Fruit fly (Drosophila melanogaster) whole organism, embryonic: ENCODE results near the gene CG7991.

ENCODE experiments used
- ATbp ChIP-seq: fragments of 200-800 bp; sonication (Bioruptor generic); optimal IDR thresholded peaks from 2 replicates; lab custom pipeline; 2017; ENCODE audit warnings: missing biosample characterization, mild to moderate bottlenecking, missing genetic modification characterization, missing genetic modification reagents
- Antp ChIP-seq: fragments of 200-800 bp; sonication (Bioruptor generic); optimal IDR thresholded peaks from 3 replicates; lab custom pipeline; 2016; ENCODE audit warnings: missing biosample characterization, missing genetic modification characterization
- CG10654 ChIP-seq: fragments of 200-800 bp; sonication (Bioruptor generic); optimal IDR thresholded peaks from 2 replicates; lab custom pipeline; 2016; ENCODE audit warnings: missing biosample characterization, missing genetic modification characterization
- CG10979 ChIP-seq: fragments of 200-800 bp; sonication (Bioruptor generic); optimal IDR thresholded peaks from 2 replicates; lab custom pipeline; 2018; ENCODE audit warnings: missing biosample characterization, mild to moderate bottlenecking, missing genetic modification characterization, moderate library complexity
- CG11398 ChIP-seq: fragments of 200-800 bp; sonication (Bioruptor generic); optimal IDR thresholded peaks from 2 replicates; lab custom pipeline; 2016; ENCODE audit warnings: missing biosample characterization, missing genetic modification characterization
- CG11504 ChIP-seq: fragments of 200-800 bp; sonication (Bioruptor generic); optimal IDR thresholded peaks from 3 replicates; lab custom pipeline; 2019; ENCODE audit warnings: missing biosample characterization, mild to moderate bottlenecking, missing genetic modification characterization, moderate library complexity
- CG12071 ChIP-seq: fragments of 200-800 bp; sonication (Bioruptor generic); optimal IDR thresholded peaks from 3 replicates; lab custom pipeline; 2018; ENCODE audit warnings: missing biosample characterization, mild to moderate bottlenecking, missing genetic modification characterization
- CG12659 ChIP-seq: fragments of 200-800 bp; sonication (Bioruptor generic); optimal IDR thresholded peaks from 3 replicates; lab custom pipeline; 2017; ENCODE audit warnings: mild to moderate bottlenecking, missing biosample characterization, missing genetic modification reagents, missing genetic modification characterization
- CG13424 ChIP-seq: fragments of 200-800 bp; sonication (Bioruptor generic); optimal IDR thresholded peaks from 2 replicates; lab custom pipeline; 2019; ENCODE audit warnings: missing biosample characterization, mild to moderate bottlenecking, missing genetic modification characterization, moderate library complexity
- CG14860 ChIP-seq: fragments of 200-800 bp; sonication (Bioruptor generic); IDR thresholded peaks from 3 replicates; pipeline ENCODE4 v1.3.6; 2022; ENCODE audit warnings: missing biosample characterization, missing genetic modification characterization; ENCODE audit not compliant: partially characterized antibody
- CG15479 ChIP-seq: fragments of 200-800 bp; sonication (Bioruptor generic); optimal IDR thresholded peaks from 3 replicates; lab custom pipeline; 2019; ENCODE audit warnings: missing biosample characterization, mild to moderate bottlenecking, missing genetic modification characterization, moderate library complexity
- CG1602 ChIP-seq: fragments of 200-800 bp; sonication (Bioruptor generic); optimal IDR thresholded peaks from 3 replicates; lab custom pipeline; 2016; ENCODE audit warnings: missing biosample characterization, missing genetic modification characterization
- CG17385 ChIP-seq: fragments of 200-800 bp; sonication (Bioruptor generic); optimal IDR thresholded peaks from 3 replicates; lab custom pipeline; 2018; ENCODE audit warnings: missing biosample characterization, mild to moderate bottlenecking, missing genetic modification characterization
- CG17912 ChIP-seq: fragments of 200-800 bp; sonication (Bioruptor generic); optimal IDR thresholded peaks from 2 replicates; lab custom pipeline; 2018; ENCODE audit warnings: missing biosample characterization, mild to moderate bottlenecking, missing genetic modification characterization
- CG1832 ChIP-seq: fragments of 200-800 bp; sonication (Bioruptor generic); optimal IDR thresholded peaks from 2 replicates; lab custom pipeline; 2017; ENCODE audit warnings: missing biosample characterization, mild to moderate bottlenecking, missing genetic modification characterization, inconsistent platforms
- CG2129 ChIP-seq: fragments of 200-800 bp; sonication (Bioruptor generic); IDR thresholded peaks from 2 replicates; pipeline ENCODE4 v1.3.6; 2022; ENCODE audit warnings: missing biosample characterization, missing genetic modification characterization; ENCODE audit not compliant: partially characterized antibody
- CG3065 ChIP-seq: fragments of 200-800 bp; sonication (Bioruptor generic); optimal IDR thresholded peaks from 2 replicates; lab custom pipeline; 2016; ENCODE audit warnings: missing biosample characterization, missing genetic modification characterization
- CG4707 ChIP-seq: fragments of 200-800 bp; sonication (Bioruptor generic); optimal IDR thresholded peaks from 2 replicates; lab custom pipeline; 2018; ENCODE audit warnings: missing biosample characterization, mild to moderate bottlenecking, missing genetic modification characterization, moderate library complexity
- CG6654 ChIP-seq: fragments of 200-800 bp; sonication (Bioruptor generic); optimal IDR thresholded peaks from 2 replicates; lab custom pipeline; 2017; ENCODE audit warnings: missing biosample characterization, mild to moderate bottlenecking, missing genetic modification characterization
- CG7357 ChIP-seq: fragments of 200-800 bp; sonication (Bioruptor generic); IDR thresholded peaks from 3 replicates; pipeline ENCODE4 v1.3.6; 2022; ENCODE audit warnings: missing biosample characterization, missing genetic modification characterization
- CG9727 ChIP-seq: fragments of 200-800 bp; sonication (Bioruptor generic); optimal IDR thresholded peaks from 3 replicates; lab custom pipeline; 2017; ENCODE audit warnings: missing biosample characterization, mild to moderate bottlenecking, missing genetic modification characterization
- CkIIα-i1 ChIP-seq: fragments of 200-800 bp; sonication (Bioruptor generic); IDR thresholded peaks from 2 replicates; pipeline ENCODE4 v1.3.6; 2022; ENCODE audit warnings: missing biosample characterization, missing genetic modification characterization
- ERR ChIP-seq: fragments of 200-800 bp; sonication (Bioruptor generic); optimal IDR thresholded peaks from 2 replicates; lab custom pipeline; 2016; ENCODE audit warnings: missing biosample characterization, missing genetic modification characterization
- H2.0 ChIP-seq: fragments of 200-800 bp; sonication (Bioruptor generic); IDR thresholded peaks from 2 replicates; pipeline ENCODE4 v1.3.6; 2022; ENCODE audit warnings: missing biosample characterization, missing genetic modification characterization
- HLH3B ChIP-seq: fragments of 200-800 bp; sonication (Bioruptor generic); IDR thresholded peaks from 2 replicates; pipeline ENCODE4 v1.3.6; 2022; ENCODE audit warnings: missing biosample characterization, missing genetic modification characterization
- Hr3 ChIP-seq: fragments of 200-800 bp; sonication (Bioruptor generic); optimal IDR thresholded peaks from 3 replicates; lab custom pipeline; 2016; ENCODE audit warnings: missing biosample characterization, missing genetic modification characterization
- Hr51 ChIP-seq, 2 experiments: fragments of 200-800 bp; sonication (Bioruptor generic); optimal IDR thresholded peaks; 2 replicates in 1 of 2; 3 replicates in 1 of 2; lab custom pipeline; 2016 to 2018; ENCODE audit warnings: missing biosample characterization in 2 of 2, missing genetic modification characterization in 2 of 2, mild to moderate bottlenecking in 1 of 2, moderate library complexity in 1 of 2
- Jarid2 ChIP-seq: fragments of 200-800 bp; sonication (Bioruptor generic); optimal IDR thresholded peaks from 3 replicates; lab custom pipeline; 2017; ENCODE audit warnings: mild to moderate bottlenecking, missing biosample characterization, missing genetic modification reagents, missing genetic modification characterization
- Mad ChIP-seq: fragments of 200-800 bp; sonication (Bioruptor generic); optimal IDR thresholded peaks from 2 replicates; lab custom pipeline; 2016; ENCODE audit warnings: missing biosample characterization, missing genetic modification characterization
- Meics ChIP-seq: fragments of 200-800 bp; sonication (Bioruptor generic); optimal IDR thresholded peaks from 2 replicates; lab custom pipeline; 2017; ENCODE audit warnings: missing biosample characterization, mild to moderate bottlenecking, missing genetic modification characterization
- NFAT ChIP-seq: fragments of 200-800 bp; sonication (Bioruptor generic); IDR thresholded peaks from 2 replicates; pipeline ENCODE4 v1.3.6; 2022; ENCODE audit warnings: missing biosample characterization, missing genetic modification characterization
- Neu2 ChIP-seq: fragments of 200-800 bp; sonication (Bioruptor generic); optimal IDR thresholded peaks from 3 replicates; lab custom pipeline; 2016; ENCODE audit warnings: missing biosample characterization, missing genetic modification characterization, borderline replicate concordance
- Oli ChIP-seq: fragments of 200-800 bp; sonication (Bioruptor generic); optimal IDR thresholded peaks from 2 replicates; lab custom pipeline; 2018; ENCODE audit warnings: missing biosample characterization, mild to moderate bottlenecking, missing genetic modification characterization, moderate library complexity
- Opbp ChIP-seq: fragments of 200-800 bp; sonication (Bioruptor generic); IDR thresholded peaks from 3 replicates; pipeline ENCODE4 v1.3.6; 2022; ENCODE audit warnings: missing biosample characterization, missing genetic modification characterization; ENCODE audit not compliant: partially characterized antibody
- ato ChIP-seq: fragments of 200-800 bp; sonication (Bioruptor generic); IDR thresholded peaks from 2 replicates; pipeline ENCODE4 v1.3.6; 2022; ENCODE audit warnings: missing biosample characterization, missing genetic modification characterization; ENCODE audit not compliant: partially characterized antibody
- crp ChIP-seq, 2 experiments: fragments of 200-800 bp; sonication (Bioruptor generic); optimal IDR thresholded peaks; 2 replicates in 1 of 2; 3 replicates in 1 of 2; lab custom pipeline; 2017; ENCODE audit warnings: missing biosample characterization in 2 of 2, missing genetic modification characterization in 2 of 2, mild to moderate bottlenecking in 1 of 2, moderate library complexity in 1 of 2
- en ChIP-seq: fragments of 200-800 bp; sonication (Bioruptor generic); optimal IDR thresholded peaks from 2 replicates; lab custom pipeline; 2016; ENCODE audit warnings: missing biosample characterization, missing genetic modification characterization
- grn ChIP-seq: fragments of 200-800 bp; sonication (Bioruptor generic); optimal IDR thresholded peaks from 3 replicates; lab custom pipeline; 2017; ENCODE audit warnings: missing biosample characterization, missing genetic modification characterization
- gro ChIP-seq: fragments of 200-800 bp; sonication (Bioruptor generic); optimal IDR thresholded peaks from 2 replicates; lab custom pipeline; 2016; ENCODE audit warnings: missing biosample characterization, missing genetic modification characterization
- ken ChIP-seq: fragments of 200-800 bp; sonication (Bioruptor generic); IDR thresholded peaks from 3 replicates; pipeline ENCODE4 v1.3.6; 2022; ENCODE audit warnings: missing biosample characterization, missing genetic modification characterization
- luna ChIP-seq: fragments of 200-800 bp; sonication (Bioruptor generic); optimal IDR thresholded peaks from 2 replicates; lab custom pipeline; 2016; ENCODE audit warnings: missing biosample characterization, missing genetic modification characterization
- mam ChIP-seq: fragments of 200-800 bp; sonication (Bioruptor generic); optimal IDR thresholded peaks from 3 replicates; lab custom pipeline; 2016; ENCODE audit warnings: missing biosample characterization, missing genetic modification characterization
- pb ChIP-seq: fragments of 200-800 bp; sonication (Bioruptor generic); optimal IDR thresholded peaks from 3 replicates; lab custom pipeline; 2016; ENCODE audit warnings: missing biosample characterization, missing genetic modification characterization
- ro ChIP-seq: fragments of 200-800 bp; sonication (Bioruptor generic); IDR thresholded peaks from 2 replicates; pipeline ENCODE4 v1.3.6; 2022; ENCODE audit warnings: missing biosample characterization, missing genetic modification characterization
- sug ChIP-seq: fragments of 200-800 bp; optimal IDR thresholded peaks from 2 replicates; lab custom pipeline; 2019; ENCODE audit warnings: missing biosample characterization, mild to moderate bottlenecking, missing genetic modification characterization, moderate library complexity
- tap ChIP-seq: fragments of 200-800 bp; optimal IDR thresholded peaks from 3 replicates; lab custom pipeline; 2019; ENCODE audit warnings: missing biosample characterization, mild to moderate bottlenecking, missing genetic modification characterization, moderate library complexity
- vfl ChIP-seq: fragments of 200-800 bp; sonication (Bioruptor generic); optimal IDR thresholded peaks from 2 replicates; lab custom pipeline; 2016; ENCODE audit warnings: missing biosample characterization, missing genetic modification characterization
- zfh2 ChIP-seq: fragments of 200-800 bp; sonication (Bioruptor generic); optimal IDR thresholded peaks from 2 replicates; lab custom pipeline; 2016; ENCODE audit warnings: missing biosample characterization, missing genetic modification characterization

Gene CG7991

DNA sequence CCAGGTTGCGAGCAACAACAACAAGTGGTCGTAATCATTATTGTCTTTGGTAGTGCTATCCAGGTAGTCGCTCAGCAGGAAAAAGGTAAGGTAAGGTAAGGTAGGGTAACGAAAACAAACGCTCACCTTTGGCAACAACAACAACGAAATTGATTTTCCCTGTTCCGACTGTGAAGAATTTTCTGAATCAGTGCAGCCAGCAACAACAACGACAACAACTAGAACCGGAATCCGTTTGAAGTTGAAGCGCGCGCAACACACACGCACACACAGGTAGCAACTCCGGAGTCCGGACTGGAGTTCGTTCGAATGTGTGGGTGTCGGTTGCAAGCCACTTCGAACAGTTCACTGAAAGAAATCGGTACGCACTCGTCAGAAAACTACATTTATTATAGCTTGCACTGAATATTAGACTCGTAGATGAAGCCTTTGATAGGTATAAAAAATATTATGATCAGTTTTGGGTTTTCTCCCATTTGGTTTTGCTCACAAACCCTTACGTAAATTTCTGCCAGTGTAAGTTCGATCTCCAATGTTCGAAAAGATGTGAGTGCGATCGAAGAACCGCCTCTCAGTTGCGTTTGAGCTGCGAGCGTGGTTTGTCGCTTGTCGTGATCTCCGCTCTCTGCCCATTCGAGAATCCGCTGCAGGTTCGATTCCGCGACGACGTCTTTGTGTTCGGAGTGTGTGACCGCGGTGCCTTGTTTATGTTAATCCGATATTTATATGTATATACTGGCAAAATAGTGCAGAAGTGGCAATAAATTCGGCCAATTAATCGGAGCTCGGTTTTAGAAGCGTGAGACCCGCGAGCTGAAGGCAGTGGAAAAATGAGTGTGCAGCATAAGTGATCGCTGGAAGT, 72.1 kb downstream of the CG7991 start, which contains the start of gene CG13921 (continued):
- peak; percentile 99 for TF ChIP-seq CG12071 (GFP tag; lab: Kevin White, UChicago)
- peak; percentile 99 for TF ChIP-seq Oli (tag; lab: Kevin White, UChicago)
- peak; percentile 98 for TF ChIP-seq tap (tag; lab: Kevin White, UChicago)
- TF ChIP-seq Neu2 (GFP tag; lab: Kevin White, UChicago), result peak; percentile 99
- peak; percentile 93 for TF ChIP-seq CkIIα-i1 (GFP tag; lab: Robert Waterston, UW)
- peak; percentile 97 for TF ChIP-seq NFAT (GFP tag; lab: Robert Waterston, UW)
- TF ChIP-seq ro, result peak; percentile 91
- TF ChIP-seq crp (GFP tag; optimal IDR thresholded peaks at IDR 0.05; lab: Kevin White, UChicago), result peak in 1 of 2 experiments; percentile 76
- peak; percentile 91 for TF ChIP-seq grn
- peak; percentile 92 for TF ChIP-seq CG6654 (GFP tag; lab: Kevin White, UChicago)
- peak; percentile 98 for TF ChIP-seq luna (GFP tag; lab: Kevin White, UChicago)
- TF ChIP-seq CG1832 (GFP tag; lab: Kevin White, UChicago), result no peak
- TF ChIP-seq mam (GFP tag; lab: Kevin White, UChicago), result peak; percentile 99
- TF ChIP-seq Hr51 (GFP tag; optimal IDR thresholded peaks at IDR 0.05; lab: Kevin White, UChicago), result peak; percentile 97 to 99
- peak; percentile 100 for TF ChIP-seq Antp (GFP tag; lab: Kevin White, UChicago)
- TF ChIP-seq vfl, result peak; percentile 98
- TF ChIP-seq Mad (GFP tag; lab: Kevin White, UChicago), result peak; percentile 99
- peak; percentile 99 for TF ChIP-seq CG1602 (GFP tag; lab: Kevin White, UChicago)
- peak; percentile 99 for TF ChIP-seq HLH3B (GFP tag; lab: Robert Waterston, UW)
- peak; percentile 99 for TF ChIP-seq en (GFP tag; lab: Kevin White, UChicago)
- TF ChIP-seq CG2129, result no peak
- peak; percentile 93 for TF ChIP-seq sug (tag; lab: Kevin White, UChicago)
- peak; percentile 98 for TF ChIP-seq Meics
- TF ChIP-seq zfh2 (GFP tag; lab: Kevin White, UChicago), result peak; percentile 97
- peak; percentile 99 for TF ChIP-seq pb (GFP tag; lab: Kevin White, UChicago)
- TF ChIP-seq gro, result peak; percentile 99
- TF ChIP-seq CG14860 (GFP tag; lab: Robert Waterston, UW), result no peak
- peak; percentile 100 for TF ChIP-seq CG9727 (GFP tag; lab: Kevin White, UChicago)
- TF ChIP-seq ATbp (GFP tag; lab: Kevin White, UChicago), result peak; percentile 99
- peak; percentile 98 for TF ChIP-seq CG3065 (GFP tag; lab: Kevin White, UChicago)
- TF ChIP-seq Hr3 (GFP tag; lab: Kevin White, UChicago), result peak; percentile 98
- peak; percentile 87 for TF ChIP-seq CG17912
- peak; percentile 99 for TF ChIP-seq CG13424 (tag; lab: Kevin White, UChicago)
- TF ChIP-seq Jarid2 (GFP tag; lab: Kevin White, UChicago), result peak; percentile 93
- peak; percentile 96 for TF ChIP-seq CG7357 (GFP tag; lab: Robert Waterston, UW)
- peak; percentile 98 for TF ChIP-seq CG11398 (GFP tag; lab: Kevin White, UChicago)
- peak; percentile 99 for TF ChIP-seq ken (GFP tag; lab: Robert Waterston, UW)
- TF ChIP-seq CG10979 (tag; lab: Kevin White, UChicago), result peak; percentile 100
- peak; percentile 98 for TF ChIP-seq CG12659 (GFP tag; lab: Kevin White, UChicago)
- no peak for TF ChIP-seq ato (GFP tag; lab: Robert Waterston, UW)
- peak; percentile 98 for TF ChIP-seq CG11504
- TF ChIP-seq CG15479 (GFP tag; lab: Kevin White, UChicago), result peak; percentile 98
- peak; percentile 93 for TF ChIP-seq CG4707 (GFP tag; lab: Kevin White, UChicago)
- TF ChIP-seq H2.0 (GFP tag; lab: Robert Waterston, UW), result peak; percentile 99
- TF ChIP-seq CG10654 (GFP tag; lab: Kevin White, UChicago), result peak; percentile 99
- peak; percentile 94 for TF ChIP-seq CG17385
- TF ChIP-seq Opbp (GFP tag; lab: Robert Waterston, UW), result peak; percentile 62; the same call in 1 of the 3 replicates
- peak; percentile 97 for TF ChIP-seq ERR
